Fruit fly (Drosophila melanogaster): Measurements from ENCODE around the gene EMC4.

DNA sequence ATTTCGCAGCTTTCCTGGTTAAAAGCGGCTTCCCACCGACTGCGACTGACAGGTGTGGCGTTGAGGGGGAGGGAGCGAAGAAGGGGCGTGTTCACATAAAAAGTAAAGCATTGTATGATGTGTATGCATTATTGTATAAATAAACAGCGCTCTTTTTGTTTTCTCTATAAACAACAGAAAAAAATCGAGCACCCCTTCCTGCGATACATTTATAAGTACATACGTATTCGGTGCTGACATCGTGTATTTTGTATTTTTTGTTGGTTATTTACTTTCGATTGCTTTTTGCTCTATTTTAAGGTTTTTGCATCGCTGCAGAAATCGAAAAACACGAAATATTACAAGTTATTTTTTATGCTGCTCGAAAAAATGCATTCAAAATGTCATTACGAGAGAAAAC, 41.8 kb downstream of the EMC4 start:
- TF ChIP-seq CG15710 (tag; optimal IDR thresholded peaks at IDR 0.05) (peak; percentile 3), CG8159 (tag; optimal IDR thresholded peaks at IDR 0.05) (no peak), CG10348 (GFP tag; IDR thresholded peaks at IDR 0.05) (no peak), D1 (tag; optimal IDR thresholded peaks at IDR 0.05) (peak; percentile 33), Ets98B (GFP tag; IDR thresholded peaks at IDR 0.05) (no peak), rn (GFP tag; IDR thresholded peaks at IDR 0.05) (no peak), CG9948 (tag; optimal IDR thresholded peaks at IDR 0.05) (no peak), EcR (GFP tag; optimal IDR thresholded peaks at IDR 0.05) (no peak), CG34367 (tag; optimal IDR thresholded peaks at IDR 0.05) (no peak), Pif1B (GFP tag; optimal IDR thresholded peaks at IDR 0.05) (peak; percentile 4), Pif1A (GFP tag; optimal IDR thresholded peaks at IDR 0.05) (no peak), CG13204 (GFP tag; optimal IDR thresholded peaks at IDR 0.05) (peak; percentile 33), gl (tag; optimal IDR thresholded peaks at IDR 0.05) (peak; percentile 20)
